Worm (Caenorhabditis elegans): ENCODE measurements around the gene Y57A10C.1.

ce11 chrII:12389783-12390182, 22.5 kb downstream of the Y57A10C.1 start, which contains the start of gene Y57A10B.6:
- TF ChIP-seq lin-35 (GFP tag; optimal IDR thresholded peaks at IDR 0.05) (no peak), unc-62 (GFP tag; optimal IDR thresholded peaks at IDR 0.05) (no peak), cebp-1 (GFP tag; IDR thresholded peaks at IDR 0.05) (no peak), cebp-1 (tag; optimal IDR thresholded peaks at IDR 0.05) (no peak), ceh-100 (GFP tag; IDR thresholded peaks at IDR 0.05) (no peak), zfh-2 (GFP tag; conservative IDR thresholded peaks at IDR 0.05) (no peak), athp-1 (tag; optimal IDR thresholded peaks at IDR 0.05) (no peak), ztf-3 (GFP tag; optimal IDR thresholded peaks at IDR 0.05) (no peak), T26A5.8 (tag; optimal IDR thresholded peaks at IDR 0.05) (no peak), ztf-28 (GFP tag; IDR thresholded peaks at IDR 0.05) (no peak), dpl-1 (GFP tag; optimal IDR thresholded peaks at IDR 0.05) (no peak), hmg-1.2 (GFP tag; IDR thresholded peaks at IDR 0.05) (no peak)
